Worm (Caenorhabditis elegans): ENCODE results near the gene apc-11.
A peak's percentile ranks its signal among the peaks of the same experiment; 100 is the strongest.

DNA sequence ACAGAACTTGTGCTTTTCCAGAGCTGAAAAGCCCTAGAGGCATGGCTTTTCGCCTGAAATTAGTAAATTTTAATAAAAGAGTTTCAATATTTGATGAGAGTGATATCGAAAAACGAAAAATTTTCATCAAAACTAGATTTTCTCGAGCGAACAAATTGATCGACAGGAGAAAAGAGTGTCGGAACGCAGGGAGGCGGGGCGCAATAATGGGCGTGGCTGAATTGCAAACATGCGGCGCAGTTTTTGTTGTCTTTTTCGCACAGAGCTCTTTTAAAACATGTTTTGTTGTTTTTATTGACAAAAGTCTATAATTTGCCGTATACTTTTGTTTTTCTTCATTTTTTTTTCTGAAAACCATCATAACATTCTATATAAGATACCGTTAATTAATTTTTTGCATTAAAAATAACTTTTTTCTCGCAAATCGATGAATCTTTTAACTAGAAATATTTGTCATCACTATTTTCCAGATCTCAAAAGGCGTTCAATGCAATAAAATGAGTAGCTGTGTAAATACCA lies 15.8 kb downstream of the apc-11 start, which contains the start of the genes sel-5 and wdr-48:
- TF ChIP-seq ceh-40 (GFP tag; IDR thresholded peaks at IDR 0.05) = no peak
- peak; percentile 15 for TF ChIP-seq attf-5 (GFP tag; optimal IDR thresholded peaks at IDR 0.05)
- no peak for TF ChIP-seq hrde-1 (tag; optimal IDR thresholded peaks at IDR 0.05; ENCODE audit: borderline replicate concordance)
